Fruit fly (Drosophila melanogaster) whole organism, pupa: ENCODE results near the gene CG12035.

ENCODE experiments used
- CG12605 ChIP-seq: fragments of 200-800 bp; sonication (Bioruptor generic); IDR thresholded peaks from 2 replicates; pipeline ENCODE4 v1.3.6; 2022; ENCODE audit warnings: missing biosample characterization, missing genetic modification characterization
- CG32121 ChIP-seq: fragments of 200-800 bp; sonication (Bioruptor generic); IDR thresholded peaks from 2 replicates; pipeline ENCODE4 v1.3.6; 2022; ENCODE audit warnings: missing biosample characterization, missing genetic modification characterization
- CG9948 ChIP-seq: fragments of 200-800 bp; sonication (Bioruptor generic); optimal IDR thresholded peaks from 2 replicates; lab custom pipeline; 2018; ENCODE audit warnings: missing biosample characterization, mild to moderate bottlenecking, missing genetic modification characterization, moderate library complexity
- EcR ChIP-seq: fragments of 200-800 bp; sonication (Bioruptor generic); optimal IDR thresholded peaks from 3 replicates; lab custom pipeline; 2019; ENCODE audit warnings: missing biosample characterization, missing genetic modification characterization, mild to moderate bottlenecking, moderate library complexity, missing genetic modification reagents
- Pif1B ChIP-seq: fragments of 200-800 bp; sonication (Bioruptor generic); optimal IDR thresholded peaks from 3 replicates; lab custom pipeline; 2016; ENCODE audit warnings: missing biosample characterization, missing genetic modification characterization
- fd96Ca ChIP-seq: fragments of 200-800 bp; sonication (Bioruptor generic); IDR thresholded peaks from 3 replicates; pipeline ENCODE4 v1.3.6; 2022; ENCODE audit warnings: missing biosample characterization, missing genetic modification characterization
- gl ChIP-seq: fragments of 200-800 bp; sonication (Bioruptor generic); optimal IDR thresholded peaks from 2 replicates; lab custom pipeline; 2018; ENCODE audit warnings: missing biosample characterization, mild to moderate bottlenecking, missing genetic modification characterization

dm6 chr3L:1740129-1740975, 16.2 kb downstream of the CG12035 start:
- TF ChIP-seq fd96Ca, result peak; percentile 81
- TF ChIP-seq Pif1B (GFP tag; lab: Kevin White, UChicago), result no peak
- no peak for TF ChIP-seq EcR (GFP tag; lab: Kevin White, UChicago)
- TF ChIP-seq CG12605, result no peak
- TF ChIP-seq gl, result no peak
- peak; percentile 69 for TF ChIP-seq CG32121 (GFP tag; lab: Robert Waterston, UW)
- TF ChIP-seq CG9948, result peak; percentile 8
